Worm (Caenorhabditis elegans): ENCODE data around the gene srsx-3.
A peak's percentile ranks its signal among the peaks of the same experiment; 100 is the strongest.

Gene srsx-3

ce11 chrV:7958740-7959320, 21.8 kb upstream of the srsx-3 start, which contains the start of the genes clec-217 and F26D11.2:
Gene clec-217 (minus strand): TSS chrV:7958840.
Gene F26D11.2 (plus strand): TSS chrV:7959270.
- no peak for TF ChIP-seq skn-1 (tag; optimal IDR thresholded peaks at IDR 0.05)
- TF ChIP-seq nhr-77 (tag; optimal IDR thresholded peaks at IDR 0.05), result no peak
- peak; percentile 40 for TF ChIP-seq blmp-1 (tag; optimal IDR thresholded peaks at IDR 0.05)

- TF ChIP-seq efl-1 (optimal IDR thresholded peaks at IDR 0.05) (no peak), efl-1 (GFP tag; optimal IDR thresholded peaks at IDR 0.05 in 1 of 2) (peak in 1 of 2 experiments; percentile 87), Y116A8C.19 (tag; optimal IDR thresholded peaks at IDR 0.05; ENCODE audit: borderline replicate concordance) (no peak)
These were observed 19.2 kb upstream of the srsx-3 start, which contains the start of gene pals-34 for ce11 chrV:7956218-7956617. Gene pals-34 (minus strand): TSS chrV:7956497.

- peak; percentile 38 for TF ChIP-seq zip-4 (GFP tag; optimal IDR thresholded peaks at IDR 0.05)
- TF ChIP-seq fkh-10 (GFP tag; optimal IDR thresholded peaks at IDR 0.05), result no peak
- TF ChIP-seq ama-1 (optimal IDR thresholded peaks at IDR 0.05), result no peak
- TF ChIP-seq efl-1 (optimal IDR thresholded peaks at IDR 0.05), result peak; percentile 56 to 66
- TF ChIP-seq efl-1 (GFP tag; optimal IDR thresholded peaks at IDR 0.05 in 1 of 2), result peak; percentile 68 to 98
- peak; percentile 62 for TF ChIP-seq skn-1 (tag; optimal IDR thresholded peaks at IDR 0.05)
- TF ChIP-seq nhr-71 (tag; optimal IDR thresholded peaks at IDR 0.05), result no peak
- TF ChIP-seq dpl-1 (GFP tag; optimal IDR thresholded peaks at IDR 0.05), result peak; percentile 44 to 73 (median 66)
- no peak for TF ChIP-seq pax-3 (tag; optimal IDR thresholded peaks at IDR 0.05)
- peak in 1 of 2 experiments; percentile 44 for TF ChIP-seq lsy-2 (tag; optimal IDR thresholded peaks at IDR 0.05)
- TF ChIP-seq egl-27 (tag; optimal IDR thresholded peaks at IDR 0.05), result no peak
- peak in 1 of 3 experiments; percentile 4 for TF ChIP-seq ceh-82 (tag; optimal IDR thresholded peaks at IDR 0.05)
- TF ChIP-seq C16A3.4 (tag; optimal IDR thresholded peaks at IDR 0.05), result peak; percentile 15
- TF ChIP-seq lin-35 (GFP tag; optimal IDR thresholded peaks at IDR 0.05), result peak; percentile 22 to 86
These were observed 18.1 kb upstream of the srsx-3 start, which contains the start of gene F26D11.12 for ce11 chrV:7955168-7955567. Gene F26D11.12 (minus strand): TSS chrV:7955312.

ce11 chrV:7954552-7954951, 17.5 kb upstream of the srsx-3 start, which contains the start of gene F26D11.13:
Gene F26D11.13 (minus strand): TSS chrV:7954652.
- no peak for TF ChIP-seq aha-1 (tag; optimal IDR thresholded peaks at IDR 0.05)
- TF ChIP-seq sox-4 (tag; optimal IDR thresholded peaks at IDR 0.05), result no peak
- TF ChIP-seq unc-30 (tag; optimal IDR thresholded peaks at IDR 0.05), result no peak
- TF ChIP-seq irx-1 (tag; optimal IDR thresholded peaks at IDR 0.05), result no peak
- no peak for TF ChIP-seq C16A3.4 (tag; optimal IDR thresholded peaks at IDR 0.05)
- no peak for TF ChIP-seq fkh-10 (GFP tag; optimal IDR thresholded peaks at IDR 0.05)
- no peak for TF ChIP-seq nhr-76 (tag; optimal IDR thresholded peaks at IDR 0.05)
- TF ChIP-seq egl-13 (tag; optimal IDR thresholded peaks at IDR 0.05), result no peak
- no peak for TF ChIP-seq C34B4.2 (tag; optimal IDR thresholded peaks at IDR 0.05)
- no peak for TF ChIP-seq mdl-1 (tag; optimal IDR thresholded peaks at IDR 0.05)
- TF ChIP-seq unc-86 (tag; optimal IDR thresholded peaks at IDR 0.05), result no peak
- no peak for TF ChIP-seq aly-2 (tag; optimal IDR thresholded peaks at IDR 0.05)
- TF ChIP-seq nhr-85 (tag), result no peak
- no peak for TF ChIP-seq blmp-1 (tag; optimal IDR thresholded peaks at IDR 0.05)
- no peak for TF ChIP-seq pqm-1 (tag; optimal IDR thresholded peaks at IDR 0.05)

- no peak for TF ChIP-seq ceh-8 (GFP tag; optimal IDR thresholded peaks at IDR 0.05)
- TF ChIP-seq nhr-71 (tag; optimal IDR thresholded peaks at IDR 0.05), result no peak
- no peak for TF ChIP-seq pag-3 (tag; optimal IDR thresholded peaks at IDR 0.05; ENCODE audit: borderline replicate concordance, insufficient read depth)
- no peak for TF ChIP-seq jun-1 (tag; optimal IDR thresholded peaks at IDR 0.05)
- TF ChIP-seq unc-62 (GFP tag; optimal IDR thresholded peaks at IDR 0.05), result no peak
- TF ChIP-seq lin-14 (GFP tag; optimal IDR thresholded peaks at IDR 0.05), result no peak
- TF ChIP-seq snu-23 (GFP tag; optimal IDR thresholded peaks at IDR 0.05), result no peak
- no peak for TF ChIP-seq tbx-2 (tag; optimal IDR thresholded peaks at IDR 0.05)
- TF ChIP-seq nhr-84 (tag; optimal IDR thresholded peaks at IDR 0.05), result no peak
- no peak for TF ChIP-seq ces-1 (GFP tag; optimal IDR thresholded peaks at IDR 0.05)
- no peak for TF ChIP-seq nhr-76 (tag; optimal IDR thresholded peaks at IDR 0.05)
- no peak for TF ChIP-seq sox-4 (tag; optimal IDR thresholded peaks at IDR 0.05)
- TF ChIP-seq fkh-8 (tag; optimal IDR thresholded peaks at IDR 0.05), result no peak
- TF ChIP-seq unc-30 (tag; optimal IDR thresholded peaks at IDR 0.05), result no peak
- no peak for TF ChIP-seq hlh-17 (GFP tag; optimal IDR thresholded peaks at IDR 0.05; ENCODE audit: borderline replicate concordance)
- TF ChIP-seq nhr-85 (tag), result no peak
These were observed 15.8 kb upstream of the srsx-3 start, which contains the start of gene clec-216 for ce11 chrV:7952855-7953254. Gene clec-216 (minus strand): TSS chrV:7952955.
